Worm (Caenorhabditis elegans) whole organism, L3 larva: Measurements from ENCODE around the gene F26G1.11.

Experiments used
- R02D3.7 ChIP-seq: fragments of 150-350 bp; optimal IDR thresholded peaks from 2 replicates; lab custom pipeline; 2014; ENCODE audit warnings: missing biosample characterization, missing genetic modification characterization
- ama-1 ChIP-seq: fragments of 150-350 bp; optimal IDR thresholded peaks from 2 replicates; lab custom pipeline; 2018
- ceh-16 ChIP-seq: sonication (generic microtip); optimal IDR thresholded peaks from 2 replicates; lab custom pipeline; 2017; ENCODE audit warnings: missing biosample characterization, missing genetic modification characterization
- ceh-28 ChIP-seq: fragments of 150-350 bp; optimal IDR thresholded peaks from 2 replicates; lab custom pipeline; 2014; ENCODE audit warnings: missing biosample characterization, missing genetic modification reagents, missing genetic modification characterization
- ceh-82 ChIP-seq: fragments of 150-350 bp; optimal IDR thresholded peaks from 2 replicates; lab custom pipeline; 2014; ENCODE audit warnings: missing biosample characterization, missing genetic modification characterization
- ceh-9 ChIP-seq: sonication (generic microtip); optimal IDR thresholded peaks from 2 replicates; lab custom pipeline; 2018; ENCODE audit warnings: missing biosample characterization, missing genetic modification characterization
- egl-27 ChIP-seq: sonication (generic microtip); optimal IDR thresholded peaks from 4 replicates; lab custom pipeline; 2017; ENCODE audit warnings: missing biosample characterization, missing genetic modification reagents, missing genetic modification characterization
- elt-1 ChIP-seq: fragments of 150-350 bp; optimal IDR thresholded peaks from 2 replicates; lab custom pipeline; 2014; ENCODE audit warnings: missing biosample characterization, missing genetic modification characterization
- elt-2 ChIP-seq: sonication (generic microtip); optimal IDR thresholded peaks from 2 replicates; lab custom pipeline; 2016; ENCODE audit warnings: missing genetic modification reagents, mild to moderate bottlenecking, missing genetic modification characterization, missing compliant biosample characterization
- elt-3 ChIP-seq, 3 experiments: fragments of 150-350 bp in 1 of 3; sonication (generic microtip) in 2 of 3; optimal IDR thresholded peaks; 2 replicates in 2 of 3; 4 replicates in 1 of 3; lab custom pipeline; 2014 to 2017; ENCODE audit warnings: missing biosample characterization in 3 of 3, missing genetic modification characterization in 3 of 3
- eor-1 ChIP-seq, 2 experiments: fragments of 150-350 bp; optimal IDR thresholded peaks; 2 replicates each; lab custom pipeline; 2014 to 2018; ENCODE audit warnings: missing biosample characterization in 2 of 2, missing genetic modification characterization in 2 of 2
- fkh-2 ChIP-seq: fragments of 150-350 bp; optimal IDR thresholded peaks from 2 replicates; lab custom pipeline; 2014; ENCODE audit warnings: missing biosample characterization, missing genetic modification reagents, missing genetic modification characterization
- hmg-11 ChIP-seq: sonication (generic microtip); optimal IDR thresholded peaks from 2 replicates; lab custom pipeline; 2016; ENCODE audit warnings: missing genetic modification characterization, missing compliant biosample characterization
- jun-1 ChIP-seq: fragments of 150-350 bp; optimal IDR thresholded peaks from 2 replicates; lab custom pipeline; 2014; ENCODE audit warnings: missing biosample characterization, missing genetic modification reagents, missing genetic modification characterization
- mdl-1 ChIP-seq: fragments of 150-350 bp; optimal IDR thresholded peaks from 2 replicates; lab custom pipeline; 2014; ENCODE audit warnings: missing biosample characterization, missing genetic modification characterization
- mml-1 ChIP-seq: fragments of 150-350 bp; sonication (generic microtip); optimal IDR thresholded peaks from 3 replicates; lab custom pipeline; 2014; ENCODE audit warnings: missing biosample characterization, missing genetic modification characterization
- nhr-11 ChIP-seq: fragments of 150-350 bp; optimal IDR thresholded peaks from 2 replicates; lab custom pipeline; 2014; ENCODE audit warnings: missing biosample characterization, missing genetic modification characterization
- nhr-23 ChIP-seq: fragments of 150-350 bp; optimal IDR thresholded peaks from 2 replicates; lab custom pipeline; 2014; ENCODE audit warnings: missing biosample characterization, missing genetic modification reagents, missing genetic modification characterization
- nhr-25 ChIP-seq: sonication (generic microtip); optimal IDR thresholded peaks from 2 replicates; lab custom pipeline; 2017; ENCODE audit warnings: missing biosample characterization, missing genetic modification characterization
- nhr-43 ChIP-seq: sonication (generic microtip); optimal IDR thresholded peaks from 2 replicates; lab custom pipeline; 2016; ENCODE audit warnings: mild to moderate bottlenecking, missing genetic modification characterization, missing compliant biosample characterization; ENCODE audit not compliant: poor library complexity, severe bottlenecking
- nhr-67 ChIP-seq: fragments of 150-350 bp; optimal IDR thresholded peaks from 2 replicates; lab custom pipeline; 2014; ENCODE audit warnings: missing biosample characterization, missing genetic modification characterization
- nhr-77 ChIP-seq: fragments of 150-350 bp; optimal IDR thresholded peaks from 2 replicates; lab custom pipeline; 2014; ENCODE audit warnings: missing biosample characterization, missing genetic modification characterization
- pha-4 ChIP-seq: fragments of 150-350 bp; optimal IDR thresholded peaks from 2 replicates; lab custom pipeline; 2014; ENCODE audit warnings: missing biosample characterization, missing genetic modification reagents, missing genetic modification characterization
- pqm-1 ChIP-seq: fragments of 150-350 bp; optimal IDR thresholded peaks from 2 replicates; lab custom pipeline; 2017; ENCODE audit warnings: missing biosample characterization, missing genetic modification characterization, inconsistent platforms
- sea-2 ChIP-seq: fragments of 150-350 bp; sonication (generic microtip); optimal IDR thresholded peaks from 4 replicates; lab custom pipeline; 2014; ENCODE audit warnings: missing biosample characterization, missing genetic modification reagents, missing genetic modification characterization
- skn-1 ChIP-seq: fragments of 150-350 bp; optimal IDR thresholded peaks from 2 replicates; lab custom pipeline; 2014; ENCODE audit warnings: missing biosample characterization, missing genetic modification characterization
- snpc-4 ChIP-seq: fragments of 150-350 bp; optimal IDR thresholded peaks from 2 replicates; lab custom pipeline; 2014; ENCODE audit warnings: missing biosample characterization, missing genetic modification characterization
- tbx-2 ChIP-seq: sonication (generic microtip); optimal IDR thresholded peaks from 2 replicates; lab custom pipeline; 2016; ENCODE audit warnings: mild to moderate bottlenecking, missing genetic modification characterization, missing compliant biosample characterization
- zag-1 ChIP-seq: fragments of 150-350 bp; optimal IDR thresholded peaks from 2 replicates; lab custom pipeline; 2014; ENCODE audit warnings: missing biosample characterization, missing genetic modification characterization
- ztf-4 ChIP-seq: fragments of 150-350 bp; optimal IDR thresholded peaks from 2 replicates; lab custom pipeline; 2014; ENCODE audit warnings: missing biosample characterization, missing genetic modification characterization

The F26G1.11 gene

DNA sequence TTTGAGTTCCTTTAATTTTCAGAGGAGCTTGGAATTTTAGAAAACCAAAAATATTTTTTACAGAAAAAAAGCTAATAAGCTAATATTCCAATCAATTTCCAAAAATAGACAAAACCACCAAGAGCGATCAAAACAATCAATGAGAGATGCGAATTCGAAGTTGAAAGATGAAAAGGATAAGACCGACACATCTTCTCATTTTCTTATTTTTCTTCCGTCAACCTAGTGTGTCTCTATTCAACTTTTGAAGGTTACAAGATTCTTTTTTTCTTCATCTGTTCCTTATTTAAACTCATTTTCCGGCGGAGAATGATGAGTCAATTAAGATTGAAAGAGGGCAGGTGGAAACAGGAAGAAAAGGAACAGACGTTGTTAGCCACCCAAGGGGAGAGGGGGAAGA is 9.3 kb upstream of the F26G1.11 start:
- TF ChIP-seq elt-1 (tag; lab: Kevin White, UChicago) = no peak
- TF ChIP-seq tbx-2 (tag; lab: Kevin White, UChicago) = no peak
- no peak for TF ChIP-seq ztf-4 (tag; lab: Kevin White, UChicago)
- TF ChIP-seq nhr-23 = peak; percentile 35
- no peak for TF ChIP-seq mdl-1
- TF ChIP-seq sea-2 (GFP tag; lab: Kevin White, UChicago) = no peak
- no peak for TF ChIP-seq ceh-9 (tag; lab: Kevin White, UChicago)
- peak; percentile 60 for TF ChIP-seq nhr-25 (tag; lab: Kevin White, UChicago)
- TF ChIP-seq ceh-16 (tag; lab: Kevin White, UChicago) = no peak
- no peak for TF ChIP-seq eor-1 (tag; optimal IDR thresholded peaks at IDR 0.05; lab: Kevin White, UChicago)
- TF ChIP-seq ceh-28 (tag; lab: Kevin White, UChicago) = peak; percentile 27
- no peak for TF ChIP-seq nhr-43 (tag; lab: Kevin White, UChicago)

- TF ChIP-seq nhr-67 (tag; lab: Kevin White, UChicago) (no peak), jun-1 (tag; lab: Kevin White, UChicago) (peak; percentile 39), nhr-23 (peak; percentile 62), ceh-16 (tag; lab: Kevin White, UChicago) (no peak), mml-1 (no peak), nhr-25 (tag; lab: Kevin White, UChicago) (peak; percentile 59), pha-4 (tag; lab: Kevin White, UChicago) (peak; percentile 46), elt-2 (tag; lab: Kevin White, UChicago) (peak; percentile 87)
These were observed 7.8 kb upstream of the F26G1.11 start for ce11 chrII:4769096-4769495.

ce11 chrII:4769886-4770285 is 7.1 kb upstream of the F26G1.11 start:
- no peak for TF ChIP-seq ceh-28 (tag; lab: Kevin White, UChicago)
- peak; percentile 69 for TF ChIP-seq pha-4 (tag; lab: Kevin White, UChicago)
- peak; percentile 99 for TF ChIP-seq elt-2 (tag; lab: Kevin White, UChicago)
- peak; percentile 87 for TF ChIP-seq pqm-1 (tag; lab: Kevin White, UChicago)
- TF ChIP-seq jun-1 (tag; lab: Kevin White, UChicago) = peak; percentile 24

DNA sequence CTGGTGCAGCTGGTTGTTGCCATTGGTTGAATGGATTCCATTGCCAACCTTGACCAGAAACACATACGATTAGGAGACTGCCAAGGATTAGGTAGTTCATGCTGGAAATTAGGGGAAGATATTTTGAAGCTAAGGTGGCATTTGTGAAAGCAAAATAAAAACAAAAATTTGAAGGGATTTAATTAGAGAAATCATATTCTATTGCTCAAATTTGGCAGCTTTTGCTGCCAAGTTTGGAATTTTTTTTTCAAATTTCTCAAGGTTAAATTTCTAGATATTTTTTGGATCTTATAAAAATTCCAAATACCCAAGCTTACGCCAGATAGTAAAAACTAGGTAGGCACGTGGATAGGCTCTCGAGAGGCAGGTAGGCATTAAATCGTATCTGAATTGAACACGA is 5.7 kb upstream of the F26G1.11 start, which contains the start of gene F26G1.5:
F26G1.5 (minus strand) TSS at position 101 of the 400 bp plus-strand sequence.
- TF ChIP-seq ztf-4 (tag; lab: Kevin White, UChicago) = no peak
- no peak for TF ChIP-seq nhr-77
- TF ChIP-seq hmg-11 = no peak
- no peak for TF ChIP-seq fkh-2 (tag; lab: Kevin White, UChicago)
- TF ChIP-seq skn-1 = no peak
- TF ChIP-seq snpc-4 (tag; lab: Kevin White, UChicago) = no peak
- TF ChIP-seq ceh-28 (tag; lab: Kevin White, UChicago) = no peak
- no peak for TF ChIP-seq elt-1 (tag; lab: Kevin White, UChicago)
- TF ChIP-seq egl-27 (tag; lab: Kevin White, UChicago) = no peak
- no peak for TF ChIP-seq jun-1 (tag; lab: Kevin White, UChicago)
- no peak for TF ChIP-seq mml-1
- no peak for TF ChIP-seq zag-1 (tag; lab: Kevin White, UChicago)
- TF ChIP-seq R02D3.7 = no peak
- TF ChIP-seq ceh-16 (tag; lab: Kevin White, UChicago) = no peak
- no peak for TF ChIP-seq mdl-1
- TF ChIP-seq nhr-43 (tag; lab: Kevin White, UChicago) = no peak
- no peak for TF ChIP-seq ceh-82 (tag; lab: Kevin White, UChicago)
- TF ChIP-seq nhr-11 (tag; lab: Kevin White, UChicago) = no peak

DNA sequence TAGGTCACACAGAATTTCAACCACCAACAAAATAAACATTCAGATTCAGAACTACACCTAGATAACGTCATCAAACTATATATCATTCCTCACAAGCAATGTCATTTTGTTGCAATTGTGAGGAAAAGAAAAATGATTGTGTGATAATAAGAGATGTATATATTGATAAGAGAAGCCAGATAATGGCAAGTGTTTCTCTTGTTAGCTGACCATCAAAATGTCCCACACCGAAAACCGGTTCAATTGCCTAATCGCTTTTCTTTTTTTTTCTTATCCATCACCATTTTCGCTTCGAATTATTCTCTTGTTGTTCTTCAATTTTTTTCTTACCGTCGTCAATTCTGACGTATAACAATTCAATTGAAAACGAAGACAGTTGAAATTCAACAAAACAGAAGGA is 4.5 kb upstream of the F26G1.11 start:
- TF ChIP-seq elt-3 (tag; optimal IDR thresholded peaks at IDR 0.05; lab: Kevin White, UChicago) (peak in 2 of 3 experiments; percentile 18 to 57), elt-1 (tag; lab: Kevin White, UChicago) (peak; percentile 16), nhr-25 (tag; lab: Kevin White, UChicago) (peak; percentile 48), ama-1 (lab: Kevin White, UChicago) (no peak), egl-27 (tag; lab: Kevin White, UChicago) (no peak), nhr-43 (tag; lab: Kevin White, UChicago) (peak; percentile 44), nhr-23 (peak; percentile 9), mdl-1 (no peak)

DNA sequence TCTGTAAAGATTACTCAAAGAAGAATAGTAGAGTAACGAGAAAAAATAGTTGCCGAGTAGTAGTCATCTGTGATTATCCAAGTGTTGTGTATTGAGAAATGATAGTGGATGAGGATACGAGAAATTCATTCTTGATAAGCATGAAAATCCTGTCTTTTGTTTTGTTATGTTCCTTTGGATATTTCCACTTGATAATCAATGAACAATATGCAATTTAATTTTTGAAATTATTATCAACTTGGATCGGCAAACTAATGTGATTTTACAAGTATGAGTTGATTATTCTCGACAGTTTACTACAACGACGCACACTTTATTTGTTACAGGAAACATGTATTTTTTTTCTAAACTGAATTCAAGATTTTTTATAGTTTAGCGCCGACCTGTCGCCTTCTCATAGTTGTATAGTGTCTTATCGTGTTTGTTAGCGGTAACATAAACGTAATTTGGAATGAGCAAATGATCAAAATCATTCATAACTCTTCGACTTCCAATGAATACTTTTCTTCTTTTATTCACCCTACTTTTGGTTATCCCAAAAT is 3.0 kb upstream of the F26G1.11 start, which contains the start of the genes F26G1.9 and F26G1.10:
F26G1.9 (minus strand) TSS at position 101 of the 542 bp plus-strand sequence.
F26G1.10 (plus strand) TSS at position 492 of the 542 bp plus-strand sequence.
- TF ChIP-seq elt-2 (tag; lab: Kevin White, UChicago) (peak; percentile 23), pqm-1 (tag; lab: Kevin White, UChicago) (no peak)
